Fruit fly (Drosophila melanogaster): Measurements from ENCODE around the gene Fer1HCH.

- TF ChIP-seq Max (GFP tag; optimal IDR thresholded peaks at IDR 0.05) (no peak), CG1024 (GFP tag; IDR thresholded peaks at IDR 0.05) (no peak), bsh (GFP tag; optimal IDR thresholded peaks at IDR 0.05) (no peak), Vsx1 (GFP tag; optimal IDR thresholded peaks at IDR 0.05) (no peak), rib (GFP tag; IDR thresholded peaks at IDR 0.05) (no peak), Adf1 (GFP tag; IDR thresholded peaks at IDR 0.05) (no peak), nmo (GFP tag; optimal IDR thresholded peaks at IDR 0.05) (no peak), Dbx (GFP tag; IDR thresholded peaks at IDR 0.05) (no peak), Blimp-1 (GFP tag; optimal IDR thresholded peaks at IDR 0.05) (no peak), twi (tag; optimal IDR thresholded peaks at IDR 0.05) (no peak)
Measured at dm6 chr3R:30391098-30391497, 3.1 kb upstream of the Fer1HCH start.
